Fruit fly (Drosophila melanogaster): Measurements from ENCODE around the gene CG43219.

Gene CG43219

dm6 chr3L:21200587-21200986, 19.6 kb upstream of the CG43219 start (continued):
- TF ChIP-seq crol (GFP tag; IDR thresholded peaks at IDR 0.05) (0 out of 2 replicates have a peak, but pooled peaks have one; percentile 33), CG13894 (tag; optimal IDR thresholded peaks at IDR 0.05) (no peak), CG11456 (GFP tag; IDR thresholded peaks at IDR 0.05) (no peak), sc (optimal IDR thresholded peaks at IDR 0.05) (no peak), sc (GFP tag; optimal IDR thresholded peaks at IDR 0.05) (no peak), Hr78 (GFP tag; optimal IDR thresholded peaks at IDR 0.05) (peak in 1 of 2 experiments; percentile 25), dysf (GFP tag; IDR thresholded peaks at IDR 0.05) (0 out of 3 replicates have a peak, but pooled peaks have one; percentile 18), Ets65A (GFP tag) (peak; percentile 13)

dm6 chr3L:21201246-21201896, 18.8 kb upstream of the CG43219 start:
- TF ChIP-seq sr (GFP tag; IDR thresholded peaks at IDR 0.05) (no peak), caup (GFP tag; optimal IDR thresholded peaks at IDR 0.05; ENCODE audit: severe bottlenecking) (peak; percentile 18), CG13894 (tag; optimal IDR thresholded peaks at IDR 0.05) (peak; percentile 20), fd64A (GFP tag; optimal IDR thresholded peaks at IDR 0.05) (no peak), HmgZ (tag; optimal IDR thresholded peaks at IDR 0.05) (peak; percentile 5), Vsx1 (GFP tag; optimal IDR thresholded peaks at IDR 0.05) (peak; percentile 82), Atf3 (GFP tag; optimal IDR thresholded peaks at IDR 0.05) (no peak), Optix (GFP tag; IDR thresholded peaks at IDR 0.05) (0 out of 3 replicates have a peak, but pooled peaks have one; percentile 19), Sry-δ (GFP tag; optimal IDR thresholded peaks at IDR 0.05) (no peak), CG6813 (GFP tag; optimal IDR thresholded peaks at IDR 0.05) (no peak), Mrtf (GFP tag; IDR thresholded peaks at IDR 0.05) (peak; percentile 27; the same call in 1 of the 3 replicates), tll (GFP tag; optimal IDR thresholded peaks at IDR 0.05) (no peak), CG3281 (GFP tag; optimal IDR thresholded peaks at IDR 0.05) (peak; percentile 19), wek (GFP tag; optimal IDR thresholded peaks at IDR 0.05) (peak; percentile 53), CG12769 (tag; optimal IDR thresholded peaks at IDR 0.05) (peak; percentile 39), CG7987 (GFP tag; optimal IDR thresholded peaks at IDR 0.05) (peak; percentile 19), CG8290 (GFP tag; optimal IDR thresholded peaks at IDR 0.05) (no peak), CG8290 (tag; optimal IDR thresholded peaks at IDR 0.05) (peak in 1 of 2 experiments; percentile 54), NfI (GFP tag; optimal IDR thresholded peaks at IDR 0.05) (peak; percentile 3), Xrp1 (GFP tag; IDR thresholded peaks at IDR 0.05) (peak; percentile 18; the same call in 1 of the 2 replicates), Pdp1 (GFP tag; optimal IDR thresholded peaks at IDR 0.05) (peak in 1 of 2 experiments; percentile 32), tap (tag; optimal IDR thresholded peaks at IDR 0.05) (no peak), NC2β (GFP tag; optimal IDR thresholded peaks at IDR 0.05) (no peak), sob (GFP tag; IDR thresholded peaks at IDR 0.05) (peak; percentile 46; the same call in 1 of the 2 replicates), row (GFP tag; IDR thresholded peaks at IDR 0.05) (peak; percentile 24; the same call in 1 of the 3 replicates), C15 (GFP tag; IDR thresholded peaks at IDR 0.05) (0 out of 3 replicates have a peak, but pooled peaks have one; percentile 22), CG1529 (GFP tag; optimal IDR thresholded peaks at IDR 0.05) (no peak), mirr (GFP tag; optimal IDR thresholded peaks at IDR 0.05) (peak; percentile 66), mam (GFP tag; optimal IDR thresholded peaks at IDR 0.05) (no peak), Med (GFP tag) (peak; percentile 82), Eip74EF (GFP tag; optimal IDR thresholded peaks at IDR 0.05) (no peak), sd (tag; optimal IDR thresholded peaks at IDR 0.05) (peak; percentile 22), danr (GFP tag; IDR thresholded peaks at IDR 0.05) (no peak), CG12071 (GFP tag; optimal IDR thresholded peaks at IDR 0.05) (peak; percentile 3), dimm (GFP tag; IDR thresholded peaks at IDR 0.05) (no peak), abd-A (tag; optimal IDR thresholded peaks at IDR 0.05) (peak; percentile 5), CG14441 (GFP tag; IDR thresholded peaks at IDR 0.05) (0 out of 2 replicates have a peak, but pooled peaks have one; percentile 20), cas (GFP tag; IDR thresholded peaks at IDR 0.05) (0 out of 2 replicates have a peak, but pooled peaks have one; percentile 18), Lim3 (GFP tag; IDR thresholded peaks at IDR 0.05) (no peak), fd3F (GFP tag; optimal IDR thresholded peaks at IDR 0.05) (peak; percentile 5), CG12942 (GFP tag; optimal IDR thresholded peaks at IDR 0.05) (no peak)

Data from whole organism, embryonic.